Fruit fly (Drosophila melanogaster) whole organism, embryonic: ENCODE measurements around the gene CG43610.

Source experiments
- Ada2b ChIP-seq: fragments of 200-800 bp; sonication (Bioruptor generic); IDR thresholded peaks from 2 replicates; pipeline ENCODE4 v1.3.6; 2022; ENCODE audit warnings: missing biosample characterization, missing genetic modification characterization
- CG10431 ChIP-seq: fragments of 200-800 bp; sonication (Bioruptor generic); optimal IDR thresholded peaks from 3 replicates; lab custom pipeline; 2018; ENCODE audit warnings: missing biosample characterization, mild to moderate bottlenecking, missing genetic modification characterization
- CG10565 ChIP-seq: fragments of 200-800 bp; sonication (Bioruptor generic); optimal IDR thresholded peaks from 3 replicates; lab custom pipeline; 2016; ENCODE audit warnings: missing biosample characterization, mild to moderate bottlenecking, missing genetic modification characterization
- CG12071 ChIP-seq: fragments of 200-800 bp; sonication (Bioruptor generic); optimal IDR thresholded peaks from 3 replicates; lab custom pipeline; 2018; ENCODE audit warnings: missing biosample characterization, mild to moderate bottlenecking, missing genetic modification characterization
- CG1233 ChIP-seq: fragments of 200-800 bp; sonication (Bioruptor generic); optimal IDR thresholded peaks from 4 replicates; lab custom pipeline; 2018; ENCODE audit warnings: missing biosample characterization, mild to moderate bottlenecking, missing genetic modification characterization
- CG12744 ChIP-seq: fragments of 200-800 bp; sonication (Bioruptor generic); optimal IDR thresholded peaks from 2 replicates; lab custom pipeline; 2016; ENCODE audit warnings: missing biosample characterization, missing genetic modification characterization
- CG13123 ChIP-seq: fragments of 200-800 bp; sonication (Bioruptor generic); optimal IDR thresholded peaks from 2 replicates; lab custom pipeline; 2016; ENCODE audit warnings: missing biosample characterization, missing genetic modification characterization
- CG15601 ChIP-seq: fragments of 200-800 bp; sonication (Bioruptor generic); optimal IDR thresholded peaks from 3 replicates; lab custom pipeline; 2019; ENCODE audit warnings: missing biosample characterization, mild to moderate bottlenecking, missing genetic modification characterization, moderate library complexity
- CG17385 ChIP-seq: fragments of 200-800 bp; sonication (Bioruptor generic); optimal IDR thresholded peaks from 3 replicates; lab custom pipeline; 2018; ENCODE audit warnings: missing biosample characterization, mild to moderate bottlenecking, missing genetic modification characterization
- CG2678 ChIP-seq: fragments of 200-800 bp; sonication (Bioruptor generic); optimal IDR thresholded peaks from 3 replicates; lab custom pipeline; 2019; ENCODE audit warnings: missing biosample characterization, mild to moderate bottlenecking, missing genetic modification characterization, moderate library complexity
- CG30431 ChIP-seq: fragments of 200-800 bp; sonication (Bioruptor generic); optimal IDR thresholded peaks from 2 replicates; lab custom pipeline; 2017; ENCODE audit warnings: missing biosample characterization, missing genetic modification characterization
- CG32532 ChIP-seq: fragments of 200-800 bp; sonication (Bioruptor generic); IDR thresholded peaks from 2 replicates; pipeline ENCODE4 v1.3.6; 2022; ENCODE audit warnings: missing biosample characterization, missing genetic modification characterization
- CG3726 ChIP-seq: fragments of 200-800 bp; sonication (Bioruptor generic); IDR thresholded peaks from 3 replicates; pipeline ENCODE4, ENCODE4 v1.3.6; 2022; ENCODE audit warnings: missing biosample characterization, missing genetic modification characterization
- CG4328 ChIP-seq: fragments of 200-800 bp; sonication (Bioruptor generic); optimal IDR thresholded peaks from 3 replicates; lab custom pipeline; 2017; ENCODE audit warnings: missing biosample characterization, missing genetic modification reagents, missing genetic modification characterization
- CG6254 ChIP-seq: fragments of 200-800 bp; sonication (Bioruptor generic); optimal IDR thresholded peaks from 3 replicates; lab custom pipeline; 2017; ENCODE audit warnings: mild to moderate bottlenecking, missing biosample characterization, missing genetic modification reagents, missing genetic modification characterization
- CG6683 ChIP-seq: fragments of 200-800 bp; sonication (Bioruptor generic); optimal IDR thresholded peaks from 2 replicates; lab custom pipeline; 2017; ENCODE audit warnings: missing biosample characterization, mild to moderate bottlenecking, missing genetic modification characterization, missing genetic modification reagents
- CG6765 ChIP-seq: fragments of 200-800 bp; sonication (Bioruptor generic); optimal IDR thresholded peaks from 3 replicates; lab custom pipeline; 2017; ENCODE audit warnings: missing biosample characterization, mild to moderate bottlenecking, missing genetic modification characterization
- CG6854 ChIP-seq: fragments of 200-800 bp; sonication (Bioruptor generic); optimal IDR thresholded peaks from 3 replicates; lab custom pipeline; 2017; ENCODE audit warnings: missing biosample characterization, mild to moderate bottlenecking, missing genetic modification characterization
- CG7839 ChIP-seq: fragments of 200-800 bp; sonication (Bioruptor generic); optimal IDR thresholded peaks from 3 replicates; lab custom pipeline; 2018; ENCODE audit warnings: missing biosample characterization, mild to moderate bottlenecking, missing genetic modification characterization, moderate library complexity
- CG9932 ChIP-seq: fragments of 200-800 bp; sonication (Bioruptor generic); IDR thresholded peaks from 2 replicates; pipeline ENCODE4 v1.3.6; 2022; ENCODE audit warnings: missing biosample characterization, missing genetic modification characterization
- CrebB ChIP-seq: fragments of 200-800 bp; sonication (Bioruptor generic); optimal IDR thresholded peaks from 3 replicates; lab custom pipeline; 2018; ENCODE audit warnings: missing biosample characterization, mild to moderate bottlenecking, missing genetic modification characterization
- Dbx ChIP-seq: fragments of 200-800 bp; sonication (Bioruptor generic); IDR thresholded peaks from 3 replicates; pipeline ENCODE4 v1.3.6; 2022; ENCODE audit warnings: missing biosample characterization, missing genetic modification characterization
- Dp ChIP-seq: fragments of 200-800 bp; sonication (Bioruptor generic); optimal IDR thresholded peaks from 2 replicates; lab custom pipeline; 2018; ENCODE audit warnings: missing biosample characterization, mild to moderate bottlenecking, missing genetic modification characterization, moderate library complexity
- E2f1 ChIP-seq: fragments of 200-800 bp; sonication (Bioruptor generic); IDR thresholded peaks from 2 replicates; pipeline ENCODE4 v1.3.6; 2022; ENCODE audit warnings: missing biosample characterization, missing genetic modification characterization
- ERR ChIP-seq: fragments of 200-800 bp; sonication (Bioruptor generic); optimal IDR thresholded peaks from 2 replicates; lab custom pipeline; 2016; ENCODE audit warnings: missing biosample characterization, missing genetic modification characterization
- H15 ChIP-seq: fragments of 200-800 bp; sonication (Bioruptor generic); IDR thresholded peaks from 3 replicates; pipeline ENCODE4 v1.3.6; 2022; ENCODE audit warnings: missing biosample characterization, missing genetic modification characterization
- Hey ChIP-seq: fragments of 200-800 bp; sonication (Bioruptor generic); optimal IDR thresholded peaks from 3 replicates; lab custom pipeline; 2018; ENCODE audit warnings: missing biosample characterization, mild to moderate bottlenecking, missing genetic modification characterization
- Neu2 ChIP-seq: fragments of 200-800 bp; sonication (Bioruptor generic); optimal IDR thresholded peaks from 3 replicates; lab custom pipeline; 2016; ENCODE audit warnings: missing biosample characterization, missing genetic modification characterization, borderline replicate concordance
- Nf-YC ChIP-seq: fragments of 200-800 bp; optimal IDR thresholded peaks from 3 replicates; lab custom pipeline; 2019; ENCODE audit warnings: missing biosample characterization, mild to moderate bottlenecking, missing genetic modification characterization, moderate library complexity
- Opbp ChIP-seq: fragments of 200-800 bp; sonication (Bioruptor generic); IDR thresholded peaks from 3 replicates; pipeline ENCODE4 v1.3.6; 2022; ENCODE audit warnings: missing biosample characterization, missing genetic modification characterization; ENCODE audit not compliant: partially characterized antibody
- Pdp1 ChIP-seq, 2 experiments: fragments of 200-800 bp; sonication (Bioruptor generic); optimal IDR thresholded peaks; 3 replicates each; lab custom pipeline; 2016; ENCODE audit warnings: missing biosample characterization in 2 of 2, missing genetic modification characterization in 2 of 2, mild to moderate bottlenecking in 1 of 2, moderate library complexity in 1 of 2
- Ravus ChIP-seq: fragments of 200-800 bp; sonication (Bioruptor generic); IDR thresholded peaks from 2 replicates; pipeline ENCODE4 v1.3.6; 2022; ENCODE audit warnings: missing biosample characterization, missing genetic modification characterization
- Six4 ChIP-seq: fragments of 200-800 bp; sonication (Bioruptor generic); optimal IDR thresholded peaks from 2 replicates; lab custom pipeline; 2016; ENCODE audit warnings: missing biosample characterization, missing genetic modification characterization
- Spps ChIP-seq: fragments of 200-800 bp; sonication (Bioruptor generic); optimal IDR thresholded peaks from 2 replicates; lab custom pipeline; 2018; ENCODE audit warnings: missing biosample characterization, mild to moderate bottlenecking, missing genetic modification characterization
- ara ChIP-seq: fragments of 200-800 bp; sonication (Bioruptor generic); IDR thresholded peaks from 2 replicates; pipeline ENCODE4 v1.3.6; 2022; ENCODE audit warnings: missing biosample characterization, missing genetic modification characterization
- az2 ChIP-seq: fragments of 200-800 bp; sonication (Bioruptor generic); optimal IDR thresholded peaks from 3 replicates; lab custom pipeline; 2016; ENCODE audit warnings: missing biosample characterization, missing genetic modification characterization
- cas ChIP-seq: fragments of 200-800 bp; sonication (Bioruptor generic); IDR thresholded peaks from 2 replicates; pipeline ENCODE4 v1.3.6; 2022; ENCODE audit warnings: missing biosample characterization, missing genetic modification characterization
- chinmo ChIP-seq: fragments of 200-800 bp; sonication (Bioruptor generic); IDR thresholded peaks from 4 replicates; pipeline ENCODE4 v1.3.6; 2022; ENCODE audit warnings: missing biosample characterization, missing genetic modification characterization; ENCODE audit not compliant: partially characterized antibody
- croc ChIP-seq: fragments of 200-800 bp; sonication (Bioruptor generic); conservative IDR thresholded peaks from 3 replicates; pipeline ENCODE4 v1.3.6; 2022; ENCODE audit warnings: missing biosample characterization, missing genetic modification characterization
- da ChIP-seq: fragments of 200-800 bp; sonication (Bioruptor generic); optimal IDR thresholded peaks from 2 replicates; lab custom pipeline; 2016; ENCODE audit warnings: missing biosample characterization, missing genetic modification characterization
- dimm ChIP-seq: fragments of 200-800 bp; sonication (Bioruptor generic); IDR thresholded peaks from 2 replicates; pipeline ENCODE4 v1.3.6; 2022; ENCODE audit warnings: missing biosample characterization, missing genetic modification characterization
- fd102C ChIP-seq: fragments of 200-800 bp; sonication (Bioruptor generic); optimal IDR thresholded peaks from 2 replicates; lab custom pipeline; 2018; ENCODE audit warnings: missing biosample characterization, mild to moderate bottlenecking, missing genetic modification characterization, moderate library complexity
- ftz-f1 ChIP-seq: fragments of 200-800 bp; sonication (Bioruptor generic); optimal IDR thresholded peaks from 2 replicates; lab custom pipeline; 2016; ENCODE audit warnings: missing biosample characterization, missing genetic modification characterization
- ind ChIP-seq: fragments of 200-800 bp; sonication (Bioruptor generic); optimal IDR thresholded peaks from 3 replicates; lab custom pipeline; 2016; ENCODE audit warnings: missing biosample characterization, missing genetic modification characterization
- jumu ChIP-seq: fragments of 200-800 bp; sonication (Bioruptor generic); optimal IDR thresholded peaks from 3 replicates; lab custom pipeline; 2016; ENCODE audit warnings: missing biosample characterization, missing genetic modification characterization
- lov ChIP-seq, 2 experiments: fragments of 200-800 bp in 1 of 2; fragments of >200 bp in 1 of 2; sonication (Bioruptor generic) in 1 of 2; IDR thresholded peaks in 1 of 2; optimal IDR thresholded peaks in 1 of 2; 2 replicates in 1 of 2; 3 replicates in 1 of 2; pipeline versions ENCODE4 v1.3.6 to Lab custom; 2017 to 2022; ENCODE audit warnings: missing biosample characterization in 1 of 2, missing genetic modification characterization in 1 of 2
- sc ChIP-seq, 3 experiments: fragments of >200 bp in 2 of 3; fragments of 200-800 bp in 1 of 3; sonication (Bioruptor generic) in 1 of 3; optimal IDR thresholded peaks; 2 replicates in 2 of 3; 3 replicates in 1 of 3; lab custom pipeline; 2017; ENCODE audit warnings: mild to moderate bottlenecking in 1 of 3, missing biosample characterization in 1 of 3, missing genetic modification characterization in 1 of 3, missing genetic modification reagents in 1 of 3
- twi ChIP-seq: fragments of 200-800 bp; optimal IDR thresholded peaks from 2 replicates; lab custom pipeline; 2019; ENCODE audit warnings: missing biosample characterization, mild to moderate bottlenecking, missing genetic modification characterization, moderate library complexity
- unpg ChIP-seq: fragments of 200-800 bp; sonication (Bioruptor generic); optimal IDR thresholded peaks from 3 replicates; lab custom pipeline; 2018; ENCODE audit warnings: missing biosample characterization, mild to moderate bottlenecking, missing genetic modification characterization, moderate library complexity
- vvl ChIP-seq: fragments of 200-800 bp; sonication (Bioruptor generic); IDR thresholded peaks from 2 replicates; pipeline ENCODE4 v1.3.6; 2022; ENCODE audit warnings: missing biosample characterization, missing genetic modification characterization

The CG43610 gene

dm6 chr2L:6787973-6788368 is 11.0 kb upstream of the CG43610 start (continued):
- peak; percentile 48; the same call in 1 of the 2 replicates for TF ChIP-seq CG32532 (GFP tag; lab: Robert Waterston, UW)
- no peak for TF ChIP-seq lov (optimal IDR thresholded peaks at IDR 0.05; lab: Kevin White, UChicago)
- TF ChIP-seq lov (GFP tag; IDR thresholded peaks at IDR 0.05; lab: Robert Waterston, UW) = 0 out of 3 replicates have a peak, but pooled peaks have one; percentile 59
- TF ChIP-seq dimm (GFP tag; lab: Robert Waterston, UW) = no peak
- peak; percentile 56; the same call in 1 of the 2 replicates for TF ChIP-seq ara (GFP tag; lab: Robert Waterston, UW)
- peak; percentile 28 for TF ChIP-seq CG12744
- TF ChIP-seq Ada2b (GFP tag; lab: Robert Waterston, UW) = peak; percentile 51; the same call in 1 of the 2 replicates
- TF ChIP-seq CG13123 (GFP tag; lab: Kevin White, UChicago) = no peak
- TF ChIP-seq CG12071 (GFP tag; lab: Kevin White, UChicago) = peak; percentile 32
- no peak for TF ChIP-seq sc (optimal IDR thresholded peaks at IDR 0.05; lab: Kevin White, UChicago)
- TF ChIP-seq sc (GFP tag; optimal IDR thresholded peaks at IDR 0.05; lab: Kevin White, UChicago) = peak; percentile 65
- TF ChIP-seq H15 (GFP tag; lab: Robert Waterston, UW) = no peak
- TF ChIP-seq Hey = no peak
- peak; percentile 42; the same call in 2 of the 3 replicates for TF ChIP-seq croc (GFP tag; lab: Robert Waterston, UW)
- peak; percentile 49; the same call in 1 of the 2 replicates for TF ChIP-seq vvl (GFP tag; lab: Robert Waterston, UW)
- peak; percentile 70 for TF ChIP-seq CG2678 (tag; lab: Kevin White, UChicago)
- peak; percentile 18 to 46 for TF ChIP-seq Pdp1 (GFP tag; optimal IDR thresholded peaks at IDR 0.05; lab: Kevin White, UChicago)
- peak; percentile 55 for TF ChIP-seq Spps (tag; lab: Kevin White, UChicago)
- TF ChIP-seq CG4328 (GFP tag; lab: Kevin White, UChicago) = no peak
- TF ChIP-seq ERR (GFP tag; lab: Kevin White, UChicago) = no peak
- TF ChIP-seq CG9932 = peak; percentile 44
- no peak for TF ChIP-seq CG6765 (GFP tag; lab: Kevin White, UChicago)
- no peak for TF ChIP-seq Dbx
- peak; percentile 25 for TF ChIP-seq twi (tag; lab: Kevin White, UChicago)
- TF ChIP-seq ftz-f1 (GFP tag; lab: Kevin White, UChicago) = no peak
- TF ChIP-seq fd102C (GFP tag; lab: Kevin White, UChicago) = no peak
- peak; percentile 33 for TF ChIP-seq Six4 (GFP tag; lab: Kevin White, UChicago)
- TF ChIP-seq CG30431 (GFP tag; lab: Kevin White, UChicago) = peak; percentile 46
- TF ChIP-seq CG6854 = no peak
- TF ChIP-seq CG1233 (GFP tag; lab: Kevin White, UChicago) = peak; percentile 23
- TF ChIP-seq CG15601 = peak; percentile 47
- TF ChIP-seq CG3726 (GFP tag; lab: Robert Waterston, UW) = no peak
- TF ChIP-seq chinmo (GFP tag; lab: Robert Waterston, UW) = no peak
- no peak for TF ChIP-seq cas (GFP tag; lab: Robert Waterston, UW)
- TF ChIP-seq CG10431 (GFP tag; lab: Kevin White, UChicago) = no peak
- TF ChIP-seq Nf-YC (tag; lab: Kevin White, UChicago) = no peak
- no peak for TF ChIP-seq CG10565 (GFP tag; lab: Kevin White, UChicago)
- TF ChIP-seq ind (GFP tag; lab: Kevin White, UChicago) = peak; percentile 52
- TF ChIP-seq jumu (GFP tag; lab: Kevin White, UChicago) = no peak
- TF ChIP-seq Opbp (GFP tag; lab: Robert Waterston, UW) = no peak
- TF ChIP-seq Dp = no peak
- TF ChIP-seq CrebB (tag; lab: Kevin White, UChicago) = no peak
- TF ChIP-seq az2 (GFP tag; lab: Kevin White, UChicago) = peak; percentile 69
- peak; percentile 66 for TF ChIP-seq CG6254 (GFP tag; lab: Kevin White, UChicago)
- no peak for TF ChIP-seq CG6683
- TF ChIP-seq Neu2 (GFP tag; lab: Kevin White, UChicago) = no peak
- peak; percentile 14 for TF ChIP-seq CG17385 (GFP tag; lab: Kevin White, UChicago)
- TF ChIP-seq da (GFP tag; lab: Kevin White, UChicago) = peak; percentile 37
- TF ChIP-seq unpg (GFP tag; lab: Kevin White, UChicago) = peak; percentile 77
- no peak for TF ChIP-seq Ravus
- peak; percentile 71 for TF ChIP-seq CG7839 (tag; lab: Kevin White, UChicago)
- peak; percentile 56 for TF ChIP-seq E2f1 (GFP tag; lab: Robert Waterston, UW)
